Worm (Caenorhabditis elegans) whole organism, young adult: ENCODE data around the gene ule-4.

Source experiments
- C17E4.6 ChIP-seq: fragments of 200-800 bp; sonication (Bioruptor generic); IDR thresholded peaks from 2 replicates; pipeline ENCODE4 v1.3.6; 2022; ENCODE audit warnings: missing genetic modification reagents, missing genetic modification characterization, missing compliant biosample characterization
- D2030.7 ChIP-seq: fragments of 200-800 bp; sonication (Bioruptor generic); IDR thresholded peaks from 2 replicates; pipeline ENCODE4 v1.3.6; 2022; ENCODE audit warnings: missing genetic modification reagents, missing genetic modification characterization, missing compliant biosample characterization
- F10E7.11 ChIP-seq: sonication (generic microtip); optimal IDR thresholded peaks from 2 replicates; lab custom pipeline; 2017; ENCODE audit warnings: mild to moderate bottlenecking, missing genetic modification characterization, moderate library complexity, missing compliant biosample characterization
- F33H1.4 ChIP-seq: fragments of 200-800 bp; sonication (Bioruptor generic); IDR thresholded peaks from 2 replicates; pipeline ENCODE4 v1.3.6; 2022; ENCODE audit warnings: missing genetic modification reagents, missing genetic modification characterization, missing compliant biosample characterization
- F57C9.4 ChIP-seq: sonication (generic microtip); optimal IDR thresholded peaks from 2 replicates; lab custom pipeline; 2017; ENCODE audit warnings: mild to moderate bottlenecking, missing genetic modification characterization, missing compliant biosample characterization
- T07F8.4 ChIP-seq: sonication (generic microtip); optimal IDR thresholded peaks from 2 replicates; lab custom pipeline; 2016; ENCODE audit warnings: mild to moderate bottlenecking, missing genetic modification characterization, moderate library complexity, missing compliant biosample characterization
- T26A5.8 ChIP-seq: sonication (generic microtip); optimal IDR thresholded peaks from 2 replicates; lab custom pipeline; 2016; ENCODE audit warnings: missing genetic modification characterization, missing compliant biosample characterization
- Y53F4B.3 ChIP-seq: fragments of 200-800 bp; sonication (Bioruptor generic); IDR thresholded peaks from 2 replicates; pipeline ENCODE4 v1.3.6; 2022; ENCODE audit warnings: missing genetic modification reagents, missing genetic modification characterization, missing compliant biosample characterization
- Y67H2A.10 ChIP-seq: fragments of 200-800 bp; sonication (Bioruptor generic); conservative IDR thresholded peaks from 2 replicates; pipeline ENCODE4 v1.3.6; 2022; ENCODE audit warnings: missing genetic modification reagents, missing genetic modification characterization, missing compliant biosample characterization
- athp-1 ChIP-seq: sonication (generic microtip); optimal IDR thresholded peaks from 2 replicates; lab custom pipeline; 2017; ENCODE audit warnings: mild to moderate bottlenecking, missing genetic modification characterization, missing compliant biosample characterization
- attf-6 ChIP-seq: fragments of 200-800 bp; sonication (Bioruptor generic); IDR thresholded peaks from 2 replicates; pipeline ENCODE4 v1.3.6; 2022; ENCODE audit warnings: missing genetic modification reagents, missing genetic modification characterization, missing compliant biosample characterization
- bed-1 ChIP-seq: fragments of 200-800 bp; sonication (Bioruptor generic); IDR thresholded peaks from 2 replicates; pipeline ENCODE4 v1.3.6; 2022; ENCODE audit warnings: missing genetic modification reagents, missing genetic modification characterization, missing compliant biosample characterization
- ccch-3 ChIP-seq: fragments of 200-800 bp; sonication (Bioruptor generic); optimal IDR thresholded peaks from 2 replicates; lab custom pipeline; 2018; ENCODE audit warnings: mild to moderate bottlenecking, missing genetic modification characterization, missing compliant biosample characterization
- ceh-40 ChIP-seq: fragments of 200-800 bp; sonication (Bioruptor generic); IDR thresholded peaks from 2 replicates; pipeline ENCODE4 v1.3.6; 2022; ENCODE audit warnings: missing genetic modification characterization, missing compliant biosample characterization
- ceh-58 ChIP-seq: fragments of 200-800 bp; sonication (Bioruptor generic); IDR thresholded peaks from 2 replicates; pipeline ENCODE4 v1.3.6; 2022; ENCODE audit warnings: missing genetic modification characterization, missing compliant biosample characterization
- ceh-91 ChIP-seq: fragments of 200-800 bp; sonication (Bioruptor generic); IDR thresholded peaks from 2 replicates; pipeline ENCODE4 v1.3.6; 2022; ENCODE audit warnings: missing genetic modification reagents, missing genetic modification characterization, missing compliant biosample characterization
- egl-44 ChIP-seq: fragments of 200-800 bp; sonication (Bioruptor generic); IDR thresholded peaks from 2 replicates; pipeline ENCODE4 v1.3.6; 2022; ENCODE audit warnings: missing genetic modification reagents, missing genetic modification characterization, missing compliant biosample characterization
- ets-4 ChIP-seq: fragments of 200-800 bp; sonication (Bioruptor generic); optimal IDR thresholded peaks from 2 replicates; lab custom pipeline; 2018; ENCODE audit warnings: mild to moderate bottlenecking, missing genetic modification characterization, missing compliant biosample characterization
- gei-17 ChIP-seq: fragments of 200-800 bp; sonication (Bioruptor generic); optimal IDR thresholded peaks from 2 replicates; lab custom pipeline; 2018; ENCODE audit warnings: mild to moderate bottlenecking, missing genetic modification characterization, missing compliant biosample characterization
- hrde-1 ChIP-seq: sonication (generic microtip); optimal IDR thresholded peaks from 2 replicates; lab custom pipeline; 2016; ENCODE audit warnings: missing genetic modification characterization, mild to moderate bottlenecking, missing compliant biosample characterization, moderate library complexity, missing genotype, missing genetic modification reagents, borderline replicate concordance
- lsl-1 ChIP-seq: fragments of 200-800 bp; sonication (Bioruptor generic); optimal IDR thresholded peaks from 2 replicates; lab custom pipeline; 2018; ENCODE audit warnings: mild to moderate bottlenecking, missing genetic modification characterization, moderate library complexity, missing compliant biosample characterization
- nfyb-1 ChIP-seq: fragments of 200-800 bp; sonication (Bioruptor generic); IDR thresholded peaks from 2 replicates; pipeline ENCODE4 v1.3.6; 2022; ENCODE audit warnings: missing genetic modification reagents, missing genetic modification characterization, missing compliant biosample characterization
- nhr-27 ChIP-seq: fragments of 200-800 bp; sonication (Bioruptor generic); optimal IDR thresholded peaks from 2 replicates; lab custom pipeline; 2018; ENCODE audit warnings: mild to moderate bottlenecking, missing genetic modification characterization, moderate library complexity, missing compliant biosample characterization
- nhr-80 ChIP-seq: sonication (generic microtip); optimal IDR thresholded peaks from 2 replicates; lab custom pipeline; 2016; ENCODE audit warnings: missing genetic modification characterization, missing compliant biosample characterization
- pha-4 ChIP-seq: fragments of 150-350 bp; sonication (generic microtip); optimal IDR thresholded peaks from 2 replicates; lab custom pipeline; 2014; ENCODE audit warnings: missing biosample characterization, missing genetic modification reagents, missing genetic modification characterization
- rcor-1 ChIP-seq: fragments of 200-800 bp; sonication (Bioruptor generic); IDR thresholded peaks from 2 replicates; pipeline ENCODE4 v1.3.6; 2022; ENCODE audit warnings: missing genetic modification reagents, missing genetic modification characterization, missing compliant biosample characterization
- repo-1 ChIP-seq: sonication (generic microtip); optimal IDR thresholded peaks from 2 replicates; lab custom pipeline; 2017; ENCODE audit warnings: mild to moderate bottlenecking, missing genetic modification characterization, missing compliant biosample characterization
- snpc-1.3 ChIP-seq: sonication (generic microtip); optimal IDR thresholded peaks from 2 replicates; lab custom pipeline; 2017; ENCODE audit warnings: missing genetic modification characterization, mild to moderate bottlenecking, missing compliant biosample characterization, antibody characterized with exemption, moderate library complexity, missing genotype, missing genetic modification reagents; ENCODE audit not compliant: insufficient read depth
- snpc-4 ChIP-seq, 5 experiments: fragments of 150-350 bp in 1 of 5; sonication (generic microtip) in 4 of 5; optimal IDR thresholded peaks; 2 replicates each; lab custom pipeline; 2014 to 2018; ENCODE audit warnings: missing genetic modification characterization in 5 of 5, missing biosample characterization in 3 of 5, antibody characterized with exemption in 2 of 5, mild to moderate bottlenecking in 2 of 5, missing compliant biosample characterization in 2 of 5, missing genotype in 2 of 5, moderate library complexity in 2 of 5, missing genetic modification reagents in 1 of 5
- tbp1 ChIP-seq: fragments of 200-800 bp; sonication (Bioruptor generic); optimal IDR thresholded peaks from 2 replicates; lab custom pipeline; 2018; ENCODE audit warnings: mild to moderate bottlenecking, missing genetic modification characterization, missing compliant biosample characterization
- unc-130 ChIP-seq: sonication (generic microtip); optimal IDR thresholded peaks from 2 replicates; lab custom pipeline; 2016; ENCODE audit warnings: missing genetic modification reagents, missing genetic modification characterization, missing compliant biosample characterization
- zim-3 ChIP-seq: sonication (generic microtip); optimal IDR thresholded peaks from 2 replicates; lab custom pipeline; 2017; ENCODE audit warnings: mild to moderate bottlenecking, missing genetic modification characterization, moderate library complexity, missing compliant biosample characterization
- ztf-18 ChIP-seq: sonication (generic microtip); optimal IDR thresholded peaks from 2 replicates; lab custom pipeline; 2016; ENCODE audit warnings: missing genotype, mild to moderate bottlenecking, missing genetic modification characterization, missing compliant biosample characterization
- ztf-26 ChIP-seq: sonication (generic microtip); optimal IDR thresholded peaks from 2 replicates; lab custom pipeline; 2017; ENCODE audit warnings: missing genetic modification characterization, missing compliant biosample characterization
- ztf-6 ChIP-seq: fragments of 200-800 bp; sonication (Bioruptor generic); IDR thresholded peaks from 2 replicates; pipeline ENCODE4 v1.3.6; 2022; ENCODE audit warnings: missing genetic modification reagents, missing genetic modification characterization, missing compliant biosample characterization

The ule-4 gene

DNA sequence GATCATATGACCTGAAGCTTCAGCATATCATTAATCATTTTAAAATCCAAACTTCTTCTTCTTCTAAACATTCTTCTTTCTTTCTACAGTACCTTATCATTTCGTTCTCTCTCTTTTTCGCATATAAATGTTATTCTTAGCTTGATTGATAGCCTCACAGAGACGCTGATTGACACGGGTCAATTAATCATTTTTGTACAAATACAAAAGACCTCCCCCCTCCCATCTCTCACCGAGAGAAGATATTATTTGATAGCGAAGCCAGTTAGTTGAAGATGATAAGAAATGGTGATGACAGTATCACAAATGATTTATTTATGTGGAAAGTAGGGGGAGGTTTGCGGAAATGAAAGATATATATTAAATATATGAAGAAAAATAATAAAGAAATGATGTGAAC, 35.3 kb upstream of the ule-4 start:
- TF ChIP-seq D2030.7 (no peak), F10E7.11 (tag; lab: Kevin White, UChicago) (no peak), unc-130 (no peak), nhr-80 (tag; lab: Kevin White, UChicago) (peak; percentile 13)

DNA sequence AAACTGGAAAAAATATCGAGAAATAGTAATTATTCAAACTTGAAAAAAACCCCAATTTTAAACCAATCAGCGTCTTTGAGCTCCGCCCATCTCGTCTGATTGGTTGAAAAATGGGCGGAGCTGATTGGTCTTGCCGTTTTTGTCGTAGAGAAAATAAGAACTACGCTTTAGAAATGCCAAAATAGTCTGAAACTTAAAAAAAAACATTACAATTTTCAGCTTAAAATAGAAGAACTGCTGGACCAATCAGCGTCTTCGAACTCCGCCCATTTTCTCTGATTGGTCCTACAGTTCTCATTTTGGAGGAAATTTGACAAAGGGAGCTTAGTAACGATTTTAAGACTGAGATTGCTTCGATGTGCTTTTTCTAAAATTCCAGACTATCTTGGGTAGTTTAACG, 32.0 kb upstream of the ule-4 start:
- TF ChIP-seq bed-1 (GFP tag; lab: Robert Waterston, UW) (no peak), ceh-58 (GFP tag; lab: Robert Waterston, UW) (no peak), C17E4.6 (no peak), ztf-6 (GFP tag; lab: Robert Waterston, UW) (no peak), ztf-18 (tag; lab: Kevin White, UChicago) (no peak), lsl-1 (GFP tag; lab: Kevin White, UChicago) (no peak), F33H1.4 (GFP tag; lab: Robert Waterston, UW) (no peak), pha-4 (tag; lab: Kevin White, UChicago) (no peak), tbp1 (GFP tag; lab: Kevin White, UChicago) (no peak), athp-1 (tag; lab: Kevin White, UChicago) (no peak), hrde-1 (tag; lab: Kevin White, UChicago) (no peak), repo-1 (tag; lab: Kevin White, UChicago) (no peak), nhr-27 (tag; lab: Kevin White, UChicago) (no peak), T07F8.4 (tag; lab: Kevin White, UChicago) (no peak), ztf-26 (no peak)
- TF ChIP-seq, all 124 proteins: peak for 0

DNA sequence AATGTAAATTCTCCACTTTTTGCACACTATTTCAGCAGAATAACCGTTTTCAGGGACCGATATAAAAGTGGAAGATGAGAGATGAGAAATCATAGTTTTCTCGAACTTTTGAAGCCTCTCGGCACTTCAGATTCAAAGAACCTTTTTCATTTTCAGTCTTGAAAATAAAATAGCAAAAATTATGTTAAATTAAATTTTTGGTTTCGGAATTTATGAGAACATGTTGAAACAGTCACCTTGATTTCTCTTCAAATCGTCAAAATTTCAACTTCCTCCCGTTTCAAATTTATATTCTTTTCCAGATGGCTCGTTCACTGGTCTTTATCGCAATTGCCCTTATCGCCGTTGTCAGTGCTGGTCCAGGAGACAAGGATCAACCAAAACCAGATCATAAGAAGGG, 31.2 kb upstream of the ule-4 start, which contains the start of gene srlf-26:
TSS of gene srlf-26 (plus strand) at position 301 of the 400 bp plus-strand sequence.
- TF ChIP-seq T26A5.8 (no peak), attf-6 (GFP tag; lab: Robert Waterston, UW) (no peak), rcor-1 (no peak), zim-3 (tag; lab: Kevin White, UChicago) (no peak), ets-4 (GFP tag; lab: Kevin White, UChicago) (no peak), ceh-40 (GFP tag; lab: Robert Waterston, UW) (no peak), ceh-91 (GFP tag; lab: Robert Waterston, UW) (no peak), gei-17 (GFP tag; lab: Kevin White, UChicago) (no peak), ccch-3 (GFP tag; lab: Kevin White, UChicago) (no peak), snpc-4 (GFP tag; optimal IDR thresholded peaks at IDR 0.05; lab: Kevin White, UChicago) (no peak), snpc-4 (tag; optimal IDR thresholded peaks at IDR 0.05; lab: Kevin White, UChicago) (no peak), Y67H2A.10 (GFP tag; lab: Robert Waterston, UW) (no peak), Y53F4B.3 (GFP tag; lab: Robert Waterston, UW) (no peak), ztf-18 (tag; lab: Kevin White, UChicago) (no peak), F57C9.4 (tag; lab: Kevin White, UChicago) (no peak), ztf-6 (GFP tag; lab: Robert Waterston, UW) (no peak), egl-44 (GFP tag; lab: Robert Waterston, UW) (no peak), nfyb-1 (no peak), snpc-1.3 (tag; lab: Kevin White, UChicago) (no peak)
